Worm (Caenorhabditis elegans): Measurements from ENCODE around the gene Y43B11AL.1.

DNA sequence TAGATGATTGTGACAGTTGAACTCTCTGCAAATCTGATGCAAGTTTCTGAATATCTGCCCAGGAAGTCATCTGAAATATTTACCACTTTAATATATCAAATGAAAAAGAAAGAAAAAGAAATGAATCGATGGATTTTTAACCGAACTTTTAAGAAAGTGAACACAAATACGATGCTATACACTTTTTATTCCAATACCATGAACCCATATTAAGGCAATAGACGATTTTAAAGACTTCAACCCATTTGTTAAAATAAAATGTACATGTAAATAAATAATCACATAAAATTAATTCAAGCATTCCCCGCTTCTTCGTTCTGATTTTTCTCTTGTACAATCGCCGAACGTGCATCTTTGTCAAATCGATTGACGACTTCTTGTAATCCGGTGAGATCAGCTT lies 28.3 kb upstream of the Y43B11AL.1 start, which contains the start of gene ufl-1:
- TF ChIP-seq nhr-28 (tag; optimal IDR thresholded peaks at IDR 0.05) = no peak
- TF ChIP-seq snpc-4 (tag; optimal IDR thresholded peaks at IDR 0.05) = no peak

Measured in whole organism, L1 larva.